Worm (Caenorhabditis elegans) whole organism, mixed stage, embryonic: ENCODE results near the gene dhhc-10.

Experiments
- M03D4.4 ChIP-seq: sonication (generic microtip); optimal IDR thresholded peaks from 2 replicates; lab custom pipeline; 2017; ENCODE audit warnings: mild to moderate bottlenecking, missing genetic modification characterization, missing compliant biosample characterization
- bed-3 ChIP-seq: fragments of 200-800 bp; sonication (Bioruptor generic); optimal IDR thresholded peaks from 3 replicates; lab custom pipeline; 2018; ENCODE audit warnings: mild to moderate bottlenecking, missing genetic modification characterization, moderate library complexity, missing compliant biosample characterization
- blmp-1 ChIP-seq: fragments of 150-350 bp; optimal IDR thresholded peaks from 2 replicates; lab custom pipeline; 2014; ENCODE audit warnings: missing biosample characterization, missing genetic modification characterization
- ceh-39 ChIP-seq: fragments of 150-350 bp; optimal IDR thresholded peaks from 2 replicates; lab custom pipeline; 2014; ENCODE audit warnings: missing biosample characterization, missing genetic modification characterization
- ceh-43 ChIP-seq: fragments of 200-800 bp; sonication (Bioruptor generic); optimal IDR thresholded peaks from 2 replicates; lab custom pipeline; 2018; ENCODE audit warnings: mild to moderate bottlenecking, missing genetic modification characterization, moderate library complexity, missing compliant biosample characterization
- ceh-83 ChIP-seq: fragments of 200-800 bp; sonication (Bioruptor generic); optimal IDR thresholded peaks from 2 replicates; lab custom pipeline; 2018; ENCODE audit warnings: mild to moderate bottlenecking, missing genetic modification characterization, missing compliant biosample characterization
- ces-1 ChIP-seq: fragments of 150-350 bp; optimal IDR thresholded peaks from 2 replicates; lab custom pipeline; 2014; ENCODE audit warnings: missing biosample characterization, missing genetic modification reagents, missing genetic modification characterization
- cnd-1 ChIP-seq: fragments of 200-800 bp; sonication (Bioruptor generic); optimal IDR thresholded peaks from 2 replicates; lab custom pipeline; 2018; ENCODE audit warnings: mild to moderate bottlenecking, missing genetic modification characterization, missing compliant biosample characterization
- drap-1 ChIP-seq: fragments of 200-800 bp; sonication (Bioruptor generic); optimal IDR thresholded peaks from 3 replicates; lab custom pipeline; 2018; ENCODE audit warnings: mild to moderate bottlenecking, missing genetic modification characterization, missing compliant biosample characterization
- elt-1 ChIP-seq: sonication (generic microtip); optimal IDR thresholded peaks from 2 replicates; lab custom pipeline; 2017; ENCODE audit warnings: missing genetic modification characterization, mild to moderate bottlenecking, missing compliant biosample characterization, antibody characterized with exemption, moderate library complexity, borderline replicate concordance; ENCODE audit not compliant: insufficient read depth
- elt-3 ChIP-seq: fragments of 150-350 bp; optimal IDR thresholded peaks from 2 replicates; lab custom pipeline; 2014; ENCODE audit warnings: missing biosample characterization, missing genetic modification characterization
- flh-1 ChIP-seq: fragments of 200-800 bp; sonication (Bioruptor generic); optimal IDR thresholded peaks from 2 replicates; lab custom pipeline; 2018; ENCODE audit warnings: mild to moderate bottlenecking, missing genetic modification characterization, moderate library complexity, missing compliant biosample characterization
- ham-2 ChIP-seq: fragments of 200-800 bp; sonication (Bioruptor generic); optimal IDR thresholded peaks from 2 replicates; lab custom pipeline; 2018; ENCODE audit warnings: mild to moderate bottlenecking, missing genetic modification characterization, missing compliant biosample characterization
- hlh-1 ChIP-seq: fragments of 150-350 bp; optimal IDR thresholded peaks from 2 replicates; lab custom pipeline; 2014; ENCODE audit warnings: missing biosample characterization, missing genetic modification reagents, missing genetic modification characterization
- lin-13 ChIP-seq: fragments of 150-350 bp; optimal IDR thresholded peaks from 2 replicates; lab custom pipeline; 2014; ENCODE audit warnings: missing biosample characterization, missing genetic modification characterization
- lin-32 ChIP-seq: fragments of 200-800 bp; sonication (Bioruptor generic); optimal IDR thresholded peaks from 2 replicates; lab custom pipeline; 2018; ENCODE audit warnings: mild to moderate bottlenecking, missing genetic modification characterization, missing compliant biosample characterization
- lsy-2 ChIP-seq: fragments of 150-350 bp; optimal IDR thresholded peaks from 2 replicates; lab custom pipeline; 2014; ENCODE audit warnings: missing biosample characterization, missing genetic modification characterization
- mab-5 ChIP-seq: fragments of 150-350 bp; optimal IDR thresholded peaks from 2 replicates; lab custom pipeline; 2014; ENCODE audit warnings: missing biosample characterization, missing genetic modification characterization
- mep-1 ChIP-seq: fragments of 150-350 bp; optimal IDR thresholded peaks from 2 replicates; lab custom pipeline; 2017; ENCODE audit warnings: missing biosample characterization, missing genetic modification reagents, missing genetic modification characterization, inconsistent platforms
- mls-2 ChIP-seq: sonication (generic microtip); optimal IDR thresholded peaks from 2 replicates; lab custom pipeline; 2016; ENCODE audit warnings: mild to moderate bottlenecking, missing genetic modification characterization, moderate library complexity, missing compliant biosample characterization
- nhr-12 ChIP-seq: fragments of 150-350 bp; optimal IDR thresholded peaks from 2 replicates; lab custom pipeline; 2014; ENCODE audit warnings: missing biosample characterization, missing genetic modification characterization
- nhr-2 ChIP-seq: fragments of 150-350 bp; optimal IDR thresholded peaks from 2 replicates; lab custom pipeline; 2014; ENCODE audit warnings: missing biosample characterization, missing genetic modification characterization
- nhr-237 ChIP-seq: fragments of 150-350 bp; optimal IDR thresholded peaks from 2 replicates; lab custom pipeline; 2014; ENCODE audit warnings: missing biosample characterization, missing genetic modification characterization
- nhr-76 ChIP-seq: sonication (generic microtip); optimal IDR thresholded peaks from 2 replicates; lab custom pipeline; 2017; ENCODE audit warnings: missing biosample characterization, missing genetic modification characterization
- pha-4 ChIP-seq: fragments of 150-350 bp; optimal IDR thresholded peaks from 2 replicates; lab custom pipeline; 2018; ENCODE audit warnings: missing biosample characterization, missing genetic modification reagents, missing genetic modification characterization
- sem-2 ChIP-seq: fragments of 200-800 bp; sonication (Bioruptor generic); optimal IDR thresholded peaks from 2 replicates; lab custom pipeline; 2018; ENCODE audit warnings: mild to moderate bottlenecking, missing genetic modification characterization, missing compliant biosample characterization
- snpc-4 ChIP-seq: fragments of 150-350 bp; optimal IDR thresholded peaks from 2 replicates; lab custom pipeline; 2014; ENCODE audit warnings: missing biosample characterization, missing genetic modification characterization
- sptf-1 ChIP-seq: sonication (generic microtip); optimal IDR thresholded peaks from 2 replicates; lab custom pipeline; 2017; ENCODE audit warnings: mild to moderate bottlenecking, missing genetic modification characterization, moderate library complexity, missing compliant biosample characterization
- tbx-8 ChIP-seq: fragments of 200-800 bp; sonication (Bioruptor generic); optimal IDR thresholded peaks from 2 replicates; lab custom pipeline; 2018; ENCODE audit warnings: mild to moderate bottlenecking, missing genetic modification characterization, moderate library complexity, missing compliant biosample characterization
- unc-120 ChIP-seq: sonication (generic microtip); optimal IDR thresholded peaks from 2 replicates; lab custom pipeline; 2017; ENCODE audit warnings: missing genetic modification characterization, missing compliant biosample characterization; ENCODE audit not compliant: poor library complexity, severe bottlenecking
- unc-39 ChIP-seq: fragments of 150-350 bp; optimal IDR thresholded peaks from 2 replicates; lab custom pipeline; 2014; ENCODE audit warnings: missing biosample characterization, missing genetic modification characterization
- unc-62 ChIP-seq: fragments of 150-350 bp; optimal IDR thresholded peaks from 2 replicates; lab custom pipeline; 2014; ENCODE audit warnings: missing biosample characterization, missing genetic modification reagents, missing genetic modification characterization
- ztf-11 ChIP-seq: fragments of 150-350 bp; optimal IDR thresholded peaks from 2 replicates; lab custom pipeline; 2014; ENCODE audit warnings: missing biosample characterization, missing genetic modification characterization

dhhc-10 gene

ce11 chrX:4720603-4721529 is 13.9 kb downstream of the dhhc-10 start, which contains the start of gene F55D10.4:
TSS of gene F55D10.4 (minus strand) at chrX:4720653.
- TF ChIP-seq sem-2 (GFP tag; lab: Kevin White, UChicago), result no peak
- no peak for TF ChIP-seq ham-2 (GFP tag; lab: Kevin White, UChicago)
- TF ChIP-seq nhr-76 (tag; lab: Kevin White, UChicago), result no peak
- peak; percentile 41 for TF ChIP-seq ces-1 (GFP tag; lab: Kevin White, UChicago)

- TF ChIP-seq sem-2 (GFP tag; lab: Kevin White, UChicago), result no peak
- TF ChIP-seq nhr-2, result no peak
These were observed 20.4 kb downstream of the dhhc-10 start, which contains the start of gene acc-3 for ce11 chrX:4727388-4727787. TSS of gene acc-3 (minus strand) at chrX:4727488.

- TF ChIP-seq ceh-43, result no peak
- TF ChIP-seq hlh-1 (tag; lab: Kevin White, UChicago), result no peak
- TF ChIP-seq pha-4, result no peak
- TF ChIP-seq ceh-83 (GFP tag; lab: Kevin White, UChicago), result no peak
- TF ChIP-seq unc-62 (GFP tag; lab: Kevin White, UChicago), result no peak
- TF ChIP-seq sem-2 (GFP tag; lab: Kevin White, UChicago), result no peak
- TF ChIP-seq ham-2 (GFP tag; lab: Kevin White, UChicago), result no peak
- no peak for TF ChIP-seq ceh-39 (tag; lab: Kevin White, UChicago)
- no peak for TF ChIP-seq nhr-12 (tag; lab: Kevin White, UChicago)
- TF ChIP-seq mab-5 (tag; lab: Kevin White, UChicago), result no peak
- no peak for TF ChIP-seq bed-3 (GFP tag; lab: Kevin White, UChicago)
- TF ChIP-seq nhr-237 (tag; lab: Kevin White, UChicago), result no peak
- TF ChIP-seq nhr-2, result no peak
- no peak for TF ChIP-seq mep-1
- no peak for TF ChIP-seq nhr-76 (tag; lab: Kevin White, UChicago)
- TF ChIP-seq unc-120, result no peak
- no peak for TF ChIP-seq elt-3
- TF ChIP-seq snpc-4 (tag; lab: Kevin White, UChicago), result no peak
These were observed 25.8 kb downstream of the dhhc-10 start, which contains the start of gene aman-1 for ce11 chrX:4732752-4733151. TSS of gene aman-1 (plus strand) at chrX:4733095.

ce11 chrX:4740630-4741029 is 33.7 kb downstream of the dhhc-10 start:
- TF ChIP-seq ztf-11 (tag; lab: Kevin White, UChicago), result no peak
- TF ChIP-seq blmp-1 (tag; lab: Kevin White, UChicago), result no peak
- no peak for TF ChIP-seq ceh-83 (GFP tag; lab: Kevin White, UChicago)
- no peak for TF ChIP-seq unc-39
- no peak for TF ChIP-seq sptf-1
- no peak for TF ChIP-seq elt-3
- TF ChIP-seq ceh-39 (tag; lab: Kevin White, UChicago), result no peak
- no peak for TF ChIP-seq ham-2 (GFP tag; lab: Kevin White, UChicago)

DNA sequence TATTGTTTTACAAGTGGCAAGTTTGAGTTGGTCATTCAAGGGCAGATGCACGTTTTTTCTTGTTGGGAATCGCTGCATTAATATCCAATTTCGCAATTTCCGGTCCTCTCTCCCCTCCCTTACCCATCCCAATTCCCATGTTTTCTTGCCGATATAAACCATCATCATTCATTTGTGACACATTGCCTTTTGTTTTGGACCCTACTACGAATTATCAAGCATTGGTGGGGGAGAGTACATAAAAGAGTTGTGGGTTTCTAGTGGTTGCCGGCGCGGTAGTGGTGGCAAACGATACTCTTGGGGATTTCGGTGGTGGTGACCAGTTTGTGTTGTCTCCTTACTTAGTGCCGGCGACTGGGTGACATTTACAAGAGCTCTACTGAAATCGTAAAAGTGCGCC is 35.3 kb downstream of the dhhc-10 start:
- no peak for TF ChIP-seq ceh-43
- no peak for TF ChIP-seq nhr-237 (tag; lab: Kevin White, UChicago)
- TF ChIP-seq lin-13 (tag; lab: Kevin White, UChicago), result no peak
- no peak for TF ChIP-seq ztf-11 (tag; lab: Kevin White, UChicago)
- TF ChIP-seq cnd-1 (tag; lab: Kevin White, UChicago), result peak; percentile 26
- TF ChIP-seq unc-39, result no peak
- TF ChIP-seq mls-2 (tag; lab: Kevin White, UChicago), result no peak
- no peak for TF ChIP-seq pha-4
- no peak for TF ChIP-seq tbx-8 (GFP tag; lab: Kevin White, UChicago)

DNA sequence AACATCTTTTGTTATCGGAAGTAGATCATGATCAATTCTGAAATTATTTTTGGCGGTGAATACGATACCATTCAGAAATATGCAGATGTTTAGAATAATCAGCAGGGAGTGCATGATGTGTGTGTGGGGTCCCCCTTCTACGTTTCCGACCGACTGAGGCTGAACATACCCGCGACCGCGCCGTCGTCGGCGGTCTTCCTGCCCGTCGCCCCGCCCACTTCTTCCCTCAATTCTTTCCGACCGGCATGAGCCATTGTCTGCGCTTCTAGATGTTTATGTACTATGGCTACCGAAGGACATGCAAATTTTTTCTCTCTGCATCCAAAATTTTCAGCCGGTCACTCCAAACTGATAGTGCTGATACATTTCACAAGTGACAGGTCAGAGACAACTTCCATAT is 37.1 kb downstream of the dhhc-10 start:
- no peak for TF ChIP-seq ztf-11 (tag; lab: Kevin White, UChicago)
- no peak for TF ChIP-seq nhr-76 (tag; lab: Kevin White, UChicago)
- no peak for TF ChIP-seq tbx-8 (GFP tag; lab: Kevin White, UChicago)
- no peak for TF ChIP-seq flh-1 (GFP tag; lab: Kevin White, UChicago)
- TF ChIP-seq mep-1, result no peak
- TF ChIP-seq pha-4, result no peak
- no peak for TF ChIP-seq elt-3
- TF ChIP-seq M03D4.4 (tag; lab: Kevin White, UChicago), result no peak
- TF ChIP-seq ceh-83 (GFP tag; lab: Kevin White, UChicago), result no peak
- no peak for TF ChIP-seq lin-32 (GFP tag; lab: Kevin White, UChicago)
- TF ChIP-seq drap-1, result no peak
- TF ChIP-seq unc-39, result no peak
- no peak for TF ChIP-seq ceh-39 (tag; lab: Kevin White, UChicago)
- TF ChIP-seq lsy-2 (tag; lab: Kevin White, UChicago), result no peak
- no peak for TF ChIP-seq hlh-1 (tag; lab: Kevin White, UChicago)
- TF ChIP-seq elt-1 (tag; lab: Kevin White, UChicago), result no peak
- TF ChIP-seq sem-2 (GFP tag; lab: Kevin White, UChicago), result no peak
- no peak for TF ChIP-seq snpc-4 (tag; lab: Kevin White, UChicago)
